Fruit fly (Drosophila melanogaster) whole organism, embryonic: ENCODE data around the gene CG9782.

Experiments
- Abd-B ChIP-seq: fragments of 200-800 bp; sonication (Bioruptor generic); optimal IDR thresholded peaks from 2 replicates; lab custom pipeline; 2018; ENCODE audit warnings: missing biosample characterization, mild to moderate bottlenecking, missing genetic modification characterization, moderate library complexity
- Blimp-1 ChIP-seq: fragments of 200-800 bp; sonication (Bioruptor generic); optimal IDR thresholded peaks from 3 replicates; lab custom pipeline; 2018; ENCODE audit warnings: missing biosample characterization, missing genetic modification characterization, mild to moderate bottlenecking, moderate library complexity, missing genetic modification reagents
- CG10366 ChIP-seq: fragments of 200-800 bp; sonication (Bioruptor generic); IDR thresholded peaks from 2 replicates; pipeline ENCODE4 v1.3.6; 2022; ENCODE audit warnings: missing biosample characterization, missing genetic modification characterization
- CG10543 ChIP-seq: fragments of 200-800 bp; sonication (Bioruptor generic); optimal IDR thresholded peaks from 3 replicates; lab custom pipeline; 2017; ENCODE audit warnings: missing biosample characterization, mild to moderate bottlenecking, missing genetic modification characterization, moderate library complexity
- CG10654 ChIP-seq: fragments of 200-800 bp; sonication (Bioruptor generic); optimal IDR thresholded peaks from 2 replicates; lab custom pipeline; 2016; ENCODE audit warnings: missing biosample characterization, missing genetic modification characterization
- CG11093 ChIP-seq: fragments of 200-800 bp; sonication (Bioruptor generic); IDR thresholded peaks from 3 replicates; pipeline ENCODE4 v1.3.6; 2022; ENCODE audit warnings: missing biosample characterization, missing genetic modification characterization
- CG11247 ChIP-seq: fragments of 200-800 bp; sonication (Bioruptor generic); IDR thresholded peaks from 2 replicates; pipeline ENCODE4 v1.3.6; 2022; ENCODE audit warnings: missing biosample characterization, missing genetic modification characterization
- CG14441 ChIP-seq: fragments of 200-800 bp; sonication (Bioruptor generic); IDR thresholded peaks from 2 replicates; pipeline ENCODE4 v1.3.6; 2022; ENCODE audit warnings: missing biosample characterization, missing genetic modification characterization
- CG15514 ChIP-seq: fragments of 200-800 bp; sonication (Bioruptor generic); optimal IDR thresholded peaks from 3 replicates; lab custom pipeline; 2017; ENCODE audit warnings: missing biosample characterization, missing genetic modification characterization, mild to moderate bottlenecking, moderate library complexity, missing genetic modification reagents
- CG1602 ChIP-seq: fragments of 200-800 bp; sonication (Bioruptor generic); optimal IDR thresholded peaks from 3 replicates; lab custom pipeline; 2016; ENCODE audit warnings: missing biosample characterization, missing genetic modification characterization
- CG17568 ChIP-seq: fragments of 200-800 bp; sonication (Bioruptor generic); optimal IDR thresholded peaks from 2 replicates; lab custom pipeline; 2018; ENCODE audit warnings: missing biosample characterization, mild to moderate bottlenecking, missing genetic modification characterization, moderate library complexity
- CG18764 ChIP-seq: fragments of 200-800 bp; sonication (Bioruptor generic); optimal IDR thresholded peaks from 3 replicates; lab custom pipeline; 2016; ENCODE audit warnings: missing biosample characterization, missing genetic modification characterization
- CG2875 ChIP-seq: fragments of 200-800 bp; sonication (Bioruptor generic); optimal IDR thresholded peaks from 2 replicates; lab custom pipeline; 2017; ENCODE audit warnings: missing biosample characterization, mild to moderate bottlenecking, missing genetic modification characterization, missing genetic modification reagents
- CG2889 ChIP-seq: fragments of 200-800 bp; sonication (Bioruptor generic); IDR thresholded peaks from 3 replicates; pipeline ENCODE4 v1.3.6; 2022; ENCODE audit warnings: missing biosample characterization, missing genetic modification characterization
- CG3065 ChIP-seq: fragments of 200-800 bp; sonication (Bioruptor generic); optimal IDR thresholded peaks from 2 replicates; lab custom pipeline; 2016; ENCODE audit warnings: missing biosample characterization, missing genetic modification characterization
- CG3163 ChIP-seq: fragments of 200-800 bp; sonication (Bioruptor generic); optimal IDR thresholded peaks from 3 replicates; lab custom pipeline; 2016; ENCODE audit warnings: missing biosample characterization, missing genetic modification characterization
- CG3407 ChIP-seq: fragments of 200-800 bp; sonication (Bioruptor generic); optimal IDR thresholded peaks from 2 replicates; lab custom pipeline; 2018; ENCODE audit warnings: missing biosample characterization, mild to moderate bottlenecking, missing genetic modification characterization
- CG43689 ChIP-seq: fragments of 200-800 bp; sonication (Bioruptor generic); IDR thresholded peaks from 2 replicates; pipeline ENCODE4 v1.3.6; 2022; ENCODE audit warnings: missing biosample characterization, missing genetic modification characterization
- CG5245 ChIP-seq: fragments of 200-800 bp; sonication (Bioruptor generic); optimal IDR thresholded peaks from 3 replicates; lab custom pipeline; 2016; ENCODE audit warnings: missing biosample characterization, missing genetic modification characterization
- CG6689 ChIP-seq: fragments of 200-800 bp; sonication (Bioruptor generic); IDR thresholded peaks from 2 replicates; pipeline ENCODE4 v1.3.6; 2022; ENCODE audit warnings: missing biosample characterization, missing genetic modification characterization
- CG6791 ChIP-seq: fragments of 200-800 bp; sonication (Bioruptor generic); IDR thresholded peaks from 3 replicates; pipeline ENCODE4 v1.3.6; 2022; ENCODE audit warnings: missing biosample characterization, missing genetic modification characterization; ENCODE audit not compliant: partially characterized antibody
- CG7963 ChIP-seq: fragments of 200-800 bp; sonication (Bioruptor generic); IDR thresholded peaks from 3 replicates; pipeline ENCODE4 v1.3.6; 2022; ENCODE audit warnings: missing biosample characterization, missing genetic modification characterization; ENCODE audit not compliant: partially characterized antibody
- CG9215 ChIP-seq: fragments of 200-800 bp; sonication (Bioruptor generic); IDR thresholded peaks from 2 replicates; pipeline ENCODE4 v1.3.6; 2022; ENCODE audit warnings: missing biosample characterization, missing genetic modification characterization
- CG9609 ChIP-seq: fragments of 200-800 bp; sonication (Bioruptor generic); optimal IDR thresholded peaks from 3 replicates; lab custom pipeline; 2016; ENCODE audit warnings: missing biosample characterization, missing genetic modification characterization
- CG9727 ChIP-seq: fragments of 200-800 bp; sonication (Bioruptor generic); optimal IDR thresholded peaks from 3 replicates; lab custom pipeline; 2017; ENCODE audit warnings: missing biosample characterization, mild to moderate bottlenecking, missing genetic modification characterization
- CG9932 ChIP-seq: fragments of 200-800 bp; sonication (Bioruptor generic); IDR thresholded peaks from 2 replicates; pipeline ENCODE4 v1.3.6; 2022; ENCODE audit warnings: missing biosample characterization, missing genetic modification characterization
- Doc2 ChIP-seq: fragments of 200-800 bp; sonication (Bioruptor generic); IDR thresholded peaks from 2 replicates; pipeline ENCODE4 v1.3.6; 2022; ENCODE audit warnings: missing biosample characterization, missing genetic modification characterization
- Ravus ChIP-seq: fragments of 200-800 bp; sonication (Bioruptor generic); IDR thresholded peaks from 2 replicates; pipeline ENCODE4 v1.3.6; 2022; ENCODE audit warnings: missing biosample characterization, missing genetic modification characterization
- Spps ChIP-seq: fragments of 200-800 bp; sonication (Bioruptor generic); optimal IDR thresholded peaks from 2 replicates; lab custom pipeline; 2018; ENCODE audit warnings: missing biosample characterization, mild to moderate bottlenecking, missing genetic modification characterization
- ab ChIP-seq: fragments of 200-800 bp; sonication (Bioruptor generic); optimal IDR thresholded peaks from 2 replicates; lab custom pipeline; 2016; ENCODE audit warnings: missing biosample characterization, missing genetic modification characterization
- aop ChIP-seq: fragments of 200-800 bp; sonication (Bioruptor generic); IDR thresholded peaks from 2 replicates; pipeline ENCODE4 v1.3.6; 2022; ENCODE audit warnings: missing biosample characterization, missing genetic modification characterization
- ara ChIP-seq: fragments of 200-800 bp; sonication (Bioruptor generic); IDR thresholded peaks from 2 replicates; pipeline ENCODE4 v1.3.6; 2022; ENCODE audit warnings: missing biosample characterization, missing genetic modification characterization
- bsh ChIP-seq, 2 experiments: fragments of 200-800 bp; sonication (Bioruptor generic); optimal IDR thresholded peaks; 2 replicates each; lab custom pipeline; 2017 to 2018; ENCODE audit warnings: mild to moderate bottlenecking in 2 of 2, missing biosample characterization in 2 of 2, missing genetic modification characterization in 2 of 2, moderate library complexity in 1 of 2
- cad ChIP-seq: fragments of >200 bp; optimal IDR thresholded peaks from 2 replicates; lab custom pipeline; 2017; ENCODE audit warnings: missing biosample characterization, missing genetic modification characterization
- chn ChIP-seq: fragments of 200-800 bp; sonication (Bioruptor generic); optimal IDR thresholded peaks from 2 replicates; lab custom pipeline; 2016; ENCODE audit warnings: missing biosample characterization, missing genetic modification characterization
- croc ChIP-seq: fragments of 200-800 bp; sonication (Bioruptor generic); conservative IDR thresholded peaks from 3 replicates; pipeline ENCODE4 v1.3.6; 2022; ENCODE audit warnings: missing biosample characterization, missing genetic modification characterization
- crol ChIP-seq: fragments of 200-800 bp; sonication (Bioruptor generic); IDR thresholded peaks from 2 replicates; pipeline ENCODE4 v1.3.6; 2022; ENCODE audit warnings: missing biosample characterization, missing genetic modification characterization
- crp ChIP-seq, 2 experiments: fragments of 200-800 bp; sonication (Bioruptor generic); optimal IDR thresholded peaks; 2 replicates in 1 of 2; 3 replicates in 1 of 2; lab custom pipeline; 2017; ENCODE audit warnings: missing biosample characterization in 2 of 2, missing genetic modification characterization in 2 of 2, mild to moderate bottlenecking in 1 of 2, moderate library complexity in 1 of 2
- en ChIP-seq: fragments of 200-800 bp; sonication (Bioruptor generic); optimal IDR thresholded peaks from 2 replicates; lab custom pipeline; 2016; ENCODE audit warnings: missing biosample characterization, missing genetic modification characterization
- ewg ChIP-seq: fragments of 200-800 bp; sonication (Bioruptor generic); optimal IDR thresholded peaks from 3 replicates; lab custom pipeline; 2017; ENCODE audit warnings: mild to moderate bottlenecking, missing biosample characterization, missing genetic modification reagents, missing genetic modification characterization
- gfzf ChIP-seq: fragments of 200-800 bp; sonication (Bioruptor generic); optimal IDR thresholded peaks from 2 replicates; lab custom pipeline; 2016; ENCODE audit warnings: missing biosample characterization, mild to moderate bottlenecking, missing genetic modification characterization, moderate library complexity
- odd ChIP-seq: fragments of 200-800 bp; sonication (Bioruptor generic); optimal IDR thresholded peaks from 2 replicates; lab custom pipeline; 2017; ENCODE audit warnings: missing biosample characterization, mild to moderate bottlenecking, missing genetic modification characterization
- onecut ChIP-seq: fragments of 200-800 bp; sonication (Bioruptor generic); IDR thresholded peaks from 2 replicates; pipeline ENCODE4 v1.3.6; 2022; ENCODE audit warnings: missing biosample characterization, missing genetic modification characterization
- schlank ChIP-seq: fragments of 200-800 bp; sonication (Bioruptor generic); optimal IDR thresholded peaks from 2 replicates; lab custom pipeline; 2018; ENCODE audit warnings: missing biosample characterization, mild to moderate bottlenecking, missing genetic modification characterization
- sd ChIP-seq: fragments of 200-800 bp; sonication (Bioruptor generic); optimal IDR thresholded peaks from 3 replicates; lab custom pipeline; 2018; ENCODE audit warnings: missing biosample characterization, mild to moderate bottlenecking, missing genetic modification characterization, moderate library complexity
- slp2 ChIP-seq: fragments of 200-800 bp; sonication (Bioruptor generic); optimal IDR thresholded peaks from 2 replicates; lab custom pipeline; 2016; ENCODE audit warnings: missing biosample characterization, missing genetic modification characterization
- ssp ChIP-seq: fragments of 200-800 bp; sonication (Bioruptor generic); IDR thresholded peaks from 2 replicates; pipeline ENCODE4 v1.3.6; 2022; ENCODE audit warnings: missing biosample characterization, missing genetic modification characterization
- z ChIP-seq: fragments of 200-800 bp; sonication (Bioruptor generic); IDR thresholded peaks from 3 replicates; pipeline ENCODE4 v1.3.6; 2022; ENCODE audit warnings: missing biosample characterization, missing genetic modification characterization

CG9782 gene

dm6 chrX:16637594-16638485 is 16.5 kb upstream of the CG9782 start, which contains the start of gene RpS19a (continued):
- TF ChIP-seq CG7963 (GFP tag; lab: Robert Waterston, UW) (peak; percentile 29; the same call in 1 of the 3 replicates), aop (GFP tag; lab: Robert Waterston, UW) (no peak), CG2875 (peak; percentile 78), CG2889 (GFP tag; lab: Robert Waterston, UW) (0 out of 3 replicates have a peak, but pooled peaks have one; percentile 43), slp2 (GFP tag; lab: Kevin White, UChicago) (peak; percentile 49), Blimp-1 (GFP tag; lab: Kevin White, UChicago) (peak; percentile 24), CG9727 (GFP tag; lab: Kevin White, UChicago) (peak; percentile 90), CG10654 (GFP tag; lab: Kevin White, UChicago) (peak; percentile 12), crp (GFP tag; optimal IDR thresholded peaks at IDR 0.05; lab: Kevin White, UChicago) (peak in 1 of 2 experiments; percentile 22), CG9215 (GFP tag; lab: Robert Waterston, UW) (no peak), croc (GFP tag; lab: Robert Waterston, UW) (peak; percentile 34; the same call in 2 of the 3 replicates), schlank (tag; lab: Kevin White, UChicago) (peak; percentile 85), CG3065 (GFP tag; lab: Kevin White, UChicago) (peak; percentile 36), Ravus (GFP tag; lab: Robert Waterston, UW) (no peak), CG14441 (peak; percentile 39; the same call in 1 of the 2 replicates), odd (GFP tag; lab: Kevin White, UChicago) (peak; percentile 90), CG11247 (GFP tag; lab: Robert Waterston, UW) (peak; percentile 68), bsh (GFP tag; optimal IDR thresholded peaks at IDR 0.05; lab: Kevin White, UChicago) (peak; percentile 15 to 64), CG43689 (GFP tag; lab: Robert Waterston, UW) (peak; percentile 68; the same call in 1 of the 2 replicates), gfzf (GFP tag; lab: Kevin White, UChicago) (no peak), Doc2 (GFP tag; lab: Robert Waterston, UW) (no peak), Abd-B (GFP tag; lab: Kevin White, UChicago) (peak; percentile 16), CG9609 (GFP tag; lab: Kevin White, UChicago) (peak; percentile 19), CG5245 (GFP tag; lab: Kevin White, UChicago) (peak; percentile 27), cad (GFP tag; lab: Kevin White, UChicago) (no peak), crol (GFP tag; lab: Robert Waterston, UW) (0 out of 2 replicates have a peak, but pooled peaks have one; percentile 21), CG10543 (GFP tag; lab: Kevin White, UChicago) (peak; percentile 91), CG3407 (GFP tag; lab: Kevin White, UChicago) (peak; percentile 67), CG9932 (GFP tag; lab: Robert Waterston, UW) (peak; percentile 54; the same call in 1 of the 2 replicates), sd (tag; lab: Kevin White, UChicago) (no peak), CG18764 (GFP tag; lab: Kevin White, UChicago) (peak; percentile 39), ssp (no peak; the same call in 1 of the 2 replicates), CG3163 (GFP tag; lab: Kevin White, UChicago) (peak; percentile 29), en (GFP tag; lab: Kevin White, UChicago) (peak; percentile 24), ewg (GFP tag; lab: Kevin White, UChicago) (peak; percentile 54), CG15514 (GFP tag; lab: Kevin White, UChicago) (peak; percentile 78), CG6689 (GFP tag; lab: Robert Waterston, UW) (peak; percentile 59), ara (GFP tag; lab: Robert Waterston, UW) (peak; percentile 77), CG1602 (no peak), Spps (peak; percentile 8), onecut (GFP tag; lab: Robert Waterston, UW) (peak; percentile 80), z (GFP tag; lab: Robert Waterston, UW) (no peak), CG6791 (GFP tag; lab: Robert Waterston, UW) (no peak; the same call in 1 of the 3 replicates), CG17568 (peak; percentile 92), chn (GFP tag; lab: Kevin White, UChicago) (peak; percentile 20), CG10366 (GFP tag; lab: Robert Waterston, UW) (peak; percentile 70), ab (GFP tag; lab: Kevin White, UChicago) (no peak), CG11093 (GFP tag; lab: Robert Waterston, UW) (no peak)
